Fruit fly (Drosophila melanogaster) whole organism, embryonic: ENCODE measurements around the gene Megf8.

ENCODE experiments used
- Blimp-1 ChIP-seq: fragments of 200-800 bp; sonication (Bioruptor generic); optimal IDR thresholded peaks from 3 replicates; lab custom pipeline; 2018; ENCODE audit warnings: missing biosample characterization, missing genetic modification characterization, mild to moderate bottlenecking, moderate library complexity, missing genetic modification reagents
- CG10462 ChIP-seq: fragments of 200-800 bp; sonication (Bioruptor generic); optimal IDR thresholded peaks from 2 replicates; lab custom pipeline; 2016; ENCODE audit warnings: missing biosample characterization, missing genetic modification characterization
- CG12769 ChIP-seq: fragments of 200-800 bp; sonication (Bioruptor generic); optimal IDR thresholded peaks from 2 replicates; lab custom pipeline; 2019; ENCODE audit warnings: missing biosample characterization, mild to moderate bottlenecking, missing genetic modification characterization, moderate library complexity
- CG13296 ChIP-seq: fragments of 200-800 bp; sonication (Bioruptor generic); optimal IDR thresholded peaks from 3 replicates; lab custom pipeline; 2018; ENCODE audit warnings: missing biosample characterization, mild to moderate bottlenecking, missing genetic modification characterization
- CG15269 ChIP-seq: fragments of 200-800 bp; sonication (Bioruptor generic); optimal IDR thresholded peaks from 2 replicates; lab custom pipeline; 2018; ENCODE audit warnings: missing biosample characterization, mild to moderate bottlenecking, missing genetic modification characterization, moderate library complexity
- CG1602 ChIP-seq: fragments of 200-800 bp; sonication (Bioruptor generic); optimal IDR thresholded peaks from 3 replicates; lab custom pipeline; 2016; ENCODE audit warnings: missing biosample characterization, missing genetic modification characterization
- CG1832 ChIP-seq: fragments of 200-800 bp; sonication (Bioruptor generic); optimal IDR thresholded peaks from 2 replicates; lab custom pipeline; 2017; ENCODE audit warnings: missing biosample characterization, mild to moderate bottlenecking, missing genetic modification characterization, inconsistent platforms
- CG30020 ChIP-seq: fragments of 200-800 bp; optimal IDR thresholded peaks from 2 replicates; lab custom pipeline; 2019; ENCODE audit warnings: missing biosample characterization, mild to moderate bottlenecking, missing genetic modification characterization, moderate library complexity
- CG3065 ChIP-seq: fragments of 200-800 bp; sonication (Bioruptor generic); optimal IDR thresholded peaks from 2 replicates; lab custom pipeline; 2016; ENCODE audit warnings: missing biosample characterization, missing genetic modification characterization
- CG3847 ChIP-seq: fragments of 200-800 bp; sonication (Bioruptor generic); IDR thresholded peaks from 2 replicates; pipeline ENCODE4 v1.3.6; 2022; ENCODE audit warnings: missing biosample characterization, missing genetic modification characterization
- CG3995 ChIP-seq: fragments of 200-800 bp; sonication (Bioruptor generic); optimal IDR thresholded peaks from 3 replicates; lab custom pipeline; 2016; ENCODE audit warnings: missing biosample characterization, missing genetic modification characterization
- CG7357 ChIP-seq: fragments of 200-800 bp; sonication (Bioruptor generic); IDR thresholded peaks from 3 replicates; pipeline ENCODE4 v1.3.6; 2022; ENCODE audit warnings: missing biosample characterization, missing genetic modification characterization
- CG7928 ChIP-seq: fragments of 200-800 bp; sonication (Bioruptor generic); optimal IDR thresholded peaks from 2 replicates; lab custom pipeline; 2017; ENCODE audit warnings: missing biosample characterization, mild to moderate bottlenecking, missing genetic modification characterization
- CG8478 ChIP-seq: fragments of >200 bp; optimal IDR thresholded peaks from 2 replicates; lab custom pipeline; 2018
- CG9817 ChIP-seq: fragments of 200-800 bp; sonication (Bioruptor generic); optimal IDR thresholded peaks from 2 replicates; lab custom pipeline; 2018; ENCODE audit warnings: missing biosample characterization, mild to moderate bottlenecking, missing genetic modification characterization, moderate library complexity
- D19B ChIP-seq: fragments of 200-800 bp; sonication (Bioruptor generic); optimal IDR thresholded peaks from 2 replicates; lab custom pipeline; 2017; ENCODE audit warnings: missing biosample characterization, mild to moderate bottlenecking, missing genetic modification characterization
- Dad ChIP-seq: fragments of 200-800 bp; sonication (Bioruptor generic); optimal IDR thresholded peaks from 3 replicates; lab custom pipeline; 2016; ENCODE audit warnings: missing biosample characterization, missing genetic modification characterization
- E2f1 ChIP-seq: fragments of 200-800 bp; sonication (Bioruptor generic); IDR thresholded peaks from 2 replicates; pipeline ENCODE4 v1.3.6; 2022; ENCODE audit warnings: missing biosample characterization, missing genetic modification characterization
- Ets97D ChIP-seq: fragments of 200-800 bp; sonication (Bioruptor generic); optimal IDR thresholded peaks from 3 replicates; lab custom pipeline; 2016; ENCODE audit warnings: missing biosample characterization, missing genetic modification characterization
- Hmx ChIP-seq: fragments of 200-800 bp; sonication (Bioruptor generic); optimal IDR thresholded peaks from 2 replicates; lab custom pipeline; 2016; ENCODE audit warnings: missing biosample characterization, missing genetic modification characterization
- Hsf ChIP-seq: fragments of 200-800 bp; sonication (Bioruptor generic); optimal IDR thresholded peaks from 3 replicates; lab custom pipeline; 2016; ENCODE audit warnings: missing biosample characterization, missing genetic modification characterization
- Jarid2 ChIP-seq: fragments of 200-800 bp; sonication (Bioruptor generic); optimal IDR thresholded peaks from 3 replicates; lab custom pipeline; 2017; ENCODE audit warnings: mild to moderate bottlenecking, missing biosample characterization, missing genetic modification reagents, missing genetic modification characterization
- Kr ChIP-seq: fragments of 200-800 bp; sonication (Bioruptor generic); optimal IDR thresholded peaks from 2 replicates; lab custom pipeline; 2017; ENCODE audit warnings: missing biosample characterization, mild to moderate bottlenecking, missing genetic modification characterization
- Nf-YC ChIP-seq: fragments of 200-800 bp; optimal IDR thresholded peaks from 3 replicates; lab custom pipeline; 2019; ENCODE audit warnings: missing biosample characterization, mild to moderate bottlenecking, missing genetic modification characterization, moderate library complexity
- Pdp1 ChIP-seq, 2 experiments: fragments of 200-800 bp; sonication (Bioruptor generic); optimal IDR thresholded peaks; 3 replicates each; lab custom pipeline; 2016; ENCODE audit warnings: missing biosample characterization in 2 of 2, missing genetic modification characterization in 2 of 2, mild to moderate bottlenecking in 1 of 2, moderate library complexity in 1 of 2
- Ptx1 ChIP-seq: fragments of 200-800 bp; sonication (Bioruptor generic); IDR thresholded peaks from 2 replicates; pipeline ENCODE4 v1.3.6; 2022; ENCODE audit warnings: missing biosample characterization, missing genetic modification characterization
- Sry-δ ChIP-seq: fragments of 200-800 bp; sonication (Bioruptor generic); optimal IDR thresholded peaks from 2 replicates; lab custom pipeline; 2016; ENCODE audit warnings: missing biosample characterization, missing genetic modification characterization
- Taf1 ChIP-seq: fragments of 200-800 bp; sonication (Bioruptor generic); IDR thresholded peaks from 2 replicates; pipeline ENCODE4 v1.3.6; 2022; ENCODE audit warnings: missing biosample characterization, missing genetic modification characterization
- Xbp1 ChIP-seq: fragments of 200-800 bp; sonication (Bioruptor generic); optimal IDR thresholded peaks from 3 replicates; lab custom pipeline; 2016; ENCODE audit warnings: missing biosample characterization, mild to moderate bottlenecking, missing genetic modification characterization
- ac ChIP-seq: fragments of 200-800 bp; sonication (Bioruptor generic); optimal IDR thresholded peaks from 3 replicates; lab custom pipeline; 2017; ENCODE audit warnings: missing biosample characterization, mild to moderate bottlenecking, missing genetic modification characterization
- ap ChIP-seq: fragments of 200-800 bp; sonication (Bioruptor generic); IDR thresholded peaks from 2 replicates; pipeline ENCODE4 v1.3.6; 2022; ENCODE audit warnings: missing biosample characterization, missing genetic modification characterization
- cad ChIP-seq: fragments of >200 bp; optimal IDR thresholded peaks from 2 replicates; lab custom pipeline; 2017; ENCODE audit warnings: missing biosample characterization, missing genetic modification characterization
- h ChIP-seq: fragments of >200 bp; optimal IDR thresholded peaks from 2 replicates; lab custom pipeline; 2017
- hkb ChIP-seq, 2 experiments: fragments of 200-800 bp in 1 of 2; fragments of >200 bp in 1 of 2; sonication (Bioruptor generic) in 1 of 2; IDR thresholded peaks in 1 of 2; optimal IDR thresholded peaks in 1 of 2; 2 replicates each; pipeline versions ENCODE4 v1.3.6 to Lab custom; 2017 to 2022; ENCODE audit warnings: missing biosample characterization in 1 of 2, missing genetic modification characterization in 1 of 2
- hth ChIP-seq: fragments of >200 bp; optimal IDR thresholded peaks from 2 replicates; lab custom pipeline; 2017; ENCODE audit warnings: inconsistent platforms
- insv ChIP-seq, 2 experiments: fragments of 200-800 bp; sonication (Bioruptor generic); optimal IDR thresholded peaks; 3 replicates each; lab custom pipeline; 2016 to 2018; ENCODE audit warnings: missing biosample characterization in 2 of 2, missing genetic modification characterization in 2 of 2
- klu ChIP-seq: fragments of 200-800 bp; sonication (Bioruptor generic); IDR thresholded peaks from 2 replicates; pipeline ENCODE4 v1.3.6; 2022; ENCODE audit warnings: missing biosample characterization, missing genetic modification characterization
- knrl ChIP-seq: fragments of 200-800 bp; sonication (Bioruptor generic); IDR thresholded peaks from 3 replicates; pipeline ENCODE4 v1.3.6; 2022; ENCODE audit warnings: missing biosample characterization, missing genetic modification characterization; ENCODE audit not compliant: partially characterized antibody
- nau ChIP-seq: fragments of 200-800 bp; sonication (Bioruptor generic); optimal IDR thresholded peaks from 3 replicates; lab custom pipeline; 2017; ENCODE audit warnings: missing biosample characterization, mild to moderate bottlenecking, missing genetic modification characterization, missing genetic modification reagents
- nerfin-1 ChIP-seq: fragments of 200-800 bp; sonication (Bioruptor generic); optimal IDR thresholded peaks from 3 replicates; lab custom pipeline; 2019; ENCODE audit warnings: missing biosample characterization, mild to moderate bottlenecking, missing genetic modification characterization, moderate library complexity
- nerfin-2 ChIP-seq: fragments of 200-800 bp; sonication (Bioruptor generic); IDR thresholded peaks from 2 replicates; pipeline ENCODE4 v1.3.6; 2022; ENCODE audit warnings: missing biosample characterization, missing genetic modification characterization; ENCODE audit not compliant: partially characterized antibody
- oc ChIP-seq: fragments of 200-800 bp; sonication (Bioruptor generic); optimal IDR thresholded peaks from 2 replicates; lab custom pipeline; 2018; ENCODE audit warnings: missing biosample characterization, mild to moderate bottlenecking, missing genetic modification characterization, moderate library complexity
- peb ChIP-seq: fragments of 200-800 bp; sonication (Bioruptor generic); IDR thresholded peaks from 2 replicates; pipeline ENCODE4 v1.3.6; 2022; ENCODE audit warnings: missing biosample characterization, missing genetic modification characterization
- pfk ChIP-seq: fragments of 200-800 bp; sonication (Bioruptor generic); optimal IDR thresholded peaks from 2 replicates; lab custom pipeline; 2018; ENCODE audit warnings: missing biosample characterization, mild to moderate bottlenecking, missing genetic modification characterization, moderate library complexity
- pita ChIP-seq: fragments of 200-800 bp; sonication (Bioruptor generic); optimal IDR thresholded peaks from 2 replicates; lab custom pipeline; 2017; ENCODE audit warnings: missing biosample characterization, mild to moderate bottlenecking, missing genetic modification characterization
- pum ChIP-seq: fragments of 200-800 bp; sonication (Bioruptor generic); optimal IDR thresholded peaks from 2 replicates; lab custom pipeline; 2016; ENCODE audit warnings: missing biosample characterization, missing genetic modification characterization
- sens ChIP-seq: fragments of 200-800 bp; sonication (Bioruptor generic); peaks from one replicate; lab custom pipeline; 2016; ENCODE audit warnings: missing biosample characterization, missing genetic modification characterization
- slou ChIP-seq: fragments of 200-800 bp; sonication (Bioruptor generic); optimal IDR thresholded peaks from 3 replicates; lab custom pipeline; 2016; ENCODE audit warnings: missing biosample characterization, missing genetic modification characterization
- sna ChIP-seq: fragments of 200-800 bp; sonication (Bioruptor generic); IDR thresholded peaks from 2 replicates; pipeline ENCODE4 v1.3.6; 2022; ENCODE audit warnings: missing biosample characterization, missing genetic modification characterization; ENCODE audit not compliant: partially characterized antibody
- tna ChIP-seq: fragments of 200-800 bp; sonication (Bioruptor generic); IDR thresholded peaks from 2 replicates; pipeline ENCODE4 v1.3.6; 2022; ENCODE audit warnings: missing biosample characterization, missing genetic modification characterization; ENCODE audit not compliant: partially characterized antibody
- tx ChIP-seq: fragments of 200-800 bp; sonication (Bioruptor generic); optimal IDR thresholded peaks from 2 replicates; lab custom pipeline; 2016; ENCODE audit warnings: missing biosample characterization, missing genetic modification characterization
- vvl ChIP-seq: fragments of 200-800 bp; sonication (Bioruptor generic); IDR thresholded peaks from 2 replicates; pipeline ENCODE4 v1.3.6; 2022; ENCODE audit warnings: missing biosample characterization, missing genetic modification characterization

The Megf8 gene

dm6 chr2L:8097461-8097860 lies 54.2 kb downstream of the Megf8 start (continued):
- TF ChIP-seq cad (GFP tag; lab: Kevin White, UChicago) (no peak), Ptx1 (GFP tag; lab: Robert Waterston, UW) (no peak), Jarid2 (GFP tag; lab: Kevin White, UChicago) (peak; percentile 39), klu (GFP tag; lab: Robert Waterston, UW) (no peak), nau (peak; percentile 82), nerfin-1 (no peak), h (lab: Kevin White, UChicago) (no peak), sna (no peak), CG7928 (GFP tag; lab: Kevin White, UChicago) (peak; percentile 15), Ets97D (GFP tag; lab: Kevin White, UChicago) (no peak), CG3847 (GFP tag; lab: Robert Waterston, UW) (no peak), pum (no peak), insv (GFP tag; optimal IDR thresholded peaks at IDR 0.05; lab: Kevin White, UChicago) (no peak), CG7357 (no peak), tna (GFP tag; lab: Robert Waterston, UW) (no peak), D19B (GFP tag; lab: Kevin White, UChicago) (no peak), CG1832 (GFP tag; lab: Kevin White, UChicago) (no peak), Sry-δ (GFP tag; lab: Kevin White, UChicago) (no peak), ap (no peak), slou (GFP tag; lab: Kevin White, UChicago) (no peak), pita (GFP tag; lab: Kevin White, UChicago) (no peak), Taf1 (no peak), E2f1 (peak; percentile 40; the same call in 1 of the 2 replicates), Nf-YC (tag; lab: Kevin White, UChicago) (peak; percentile 25), Xbp1 (GFP tag; lab: Kevin White, UChicago) (no peak), CG12769 (tag; lab: Kevin White, UChicago) (peak; percentile 72), nerfin-2 (no peak), CG3065 (no peak), CG1602 (GFP tag; lab: Kevin White, UChicago) (no peak), tx (GFP tag; lab: Kevin White, UChicago) (no peak), Kr (GFP tag; lab: Kevin White, UChicago) (no peak), pfk (peak; percentile 45), peb (no peak), CG15269 (peak; percentile 35), CG8478 (lab: Kevin White, UChicago) (no peak), vvl (GFP tag; lab: Robert Waterston, UW) (peak; percentile 39), hkb (optimal IDR thresholded peaks at IDR 0.05; lab: Kevin White, UChicago) (no peak), hkb (GFP tag; IDR thresholded peaks at IDR 0.05; lab: Robert Waterston, UW) (peak; percentile 47), CG13296 (GFP tag; lab: Kevin White, UChicago) (peak; percentile 82), Blimp-1 (peak; percentile 43), sens (GFP tag; lab: Kevin White, UChicago) (no peak), Hmx (GFP tag; lab: Kevin White, UChicago) (no peak), Hsf (GFP tag; lab: Kevin White, UChicago) (no peak), Dad (GFP tag; lab: Kevin White, UChicago) (no peak), ac (GFP tag; lab: Kevin White, UChicago) (peak; percentile 29), CG30020 (tag; lab: Kevin White, UChicago) (no peak), CG9817 (tag; lab: Kevin White, UChicago) (peak; percentile 45), hth (lab: Kevin White, UChicago) (no peak), oc (tag; lab: Kevin White, UChicago) (peak; percentile 62), CG3995 (GFP tag; lab: Kevin White, UChicago) (no peak), knrl (GFP tag; lab: Robert Waterston, UW) (no peak), Pdp1 (GFP tag; optimal IDR thresholded peaks at IDR 0.05; lab: Kevin White, UChicago) (no peak), CG10462 (GFP tag; lab: Kevin White, UChicago) (no peak)
